Worm (Caenorhabditis elegans) whole organism, young adult: Measurements from ENCODE around the gene cyp-33C11.
A peak's percentile ranks its signal among the peaks of the same experiment; 100 is the strongest.

ENCODE experiments used
- B0019.2 ChIP-seq: fragments of 200-800 bp; sonication (Bioruptor generic); conservative IDR thresholded peaks from 2 replicates; pipeline ENCODE4 v1.3.6; 2022; ENCODE audit warnings: missing genetic modification reagents, missing genetic modification characterization, missing compliant biosample characterization
- B0336.3 ChIP-seq: fragments of 200-800 bp; sonication (Bioruptor generic); IDR thresholded peaks from 2 replicates; pipeline ENCODE4 v1.3.6; 2022; ENCODE audit warnings: missing genetic modification characterization, missing compliant biosample characterization
- C17E4.6 ChIP-seq: fragments of 200-800 bp; sonication (Bioruptor generic); IDR thresholded peaks from 2 replicates; pipeline ENCODE4 v1.3.6; 2022; ENCODE audit warnings: missing genetic modification reagents, missing genetic modification characterization, missing compliant biosample characterization
- D2030.7 ChIP-seq: fragments of 200-800 bp; sonication (Bioruptor generic); IDR thresholded peaks from 2 replicates; pipeline ENCODE4 v1.3.6; 2022; ENCODE audit warnings: missing genetic modification reagents, missing genetic modification characterization, missing compliant biosample characterization
- F33H1.4 ChIP-seq: fragments of 200-800 bp; sonication (Bioruptor generic); IDR thresholded peaks from 2 replicates; pipeline ENCODE4 v1.3.6; 2022; ENCODE audit warnings: missing genetic modification reagents, missing genetic modification characterization, missing compliant biosample characterization
- F39B2.1 ChIP-seq: fragments of 200-800 bp; sonication (Bioruptor generic); IDR thresholded peaks from 2 replicates; pipeline ENCODE4 v1.3.6; 2022; ENCODE audit warnings: missing genetic modification reagents, missing genetic modification characterization, missing compliant biosample characterization
- F49E8.2 ChIP-seq: sonication (generic microtip); optimal IDR thresholded peaks from 3 replicates; lab custom pipeline; 2017; ENCODE audit warnings: missing genetic modification characterization, mild to moderate bottlenecking, missing compliant biosample characterization, antibody characterized with exemption, moderate library complexity; ENCODE audit not compliant: insufficient read depth
- F52B5.7 ChIP-seq: sonication (generic microtip); optimal IDR thresholded peaks from 2 replicates; lab custom pipeline; 2016; ENCODE audit warnings: mild to moderate bottlenecking, missing genetic modification characterization, missing compliant biosample characterization
- F57A8.1 ChIP-seq: fragments of 200-800 bp; sonication (Bioruptor generic); optimal IDR thresholded peaks from 2 replicates; lab custom pipeline; 2018; ENCODE audit warnings: mild to moderate bottlenecking, missing genetic modification characterization, moderate library complexity, missing compliant biosample characterization
- K11D2.4 ChIP-seq: fragments of 200-800 bp; sonication (Bioruptor generic); IDR thresholded peaks from 2 replicates; pipeline ENCODE4 v1.3.6; 2022; ENCODE audit warnings: missing genetic modification reagents, missing genetic modification characterization, missing compliant biosample characterization
- K12H6.12 ChIP-seq: fragments of 200-800 bp; sonication (Bioruptor generic); optimal IDR thresholded peaks from 2 replicates; lab custom pipeline; 2018; ENCODE audit warnings: mild to moderate bottlenecking, missing genetic modification characterization, missing compliant biosample characterization
- ZK185.1 ChIP-seq: sonication (generic microtip); optimal IDR thresholded peaks from 2 replicates; lab custom pipeline; 2016; ENCODE audit warnings: mild to moderate bottlenecking, missing genetic modification characterization, missing compliant biosample characterization; ENCODE audit not compliant: poor library complexity, severe bottlenecking
- aptf-3 ChIP-seq: fragments of 200-800 bp; sonication (Bioruptor generic); IDR thresholded peaks from 2 replicates; pipeline ENCODE4 v1.3.6; 2022; ENCODE audit warnings: missing genetic modification characterization, missing compliant biosample characterization
- ccch-3 ChIP-seq: fragments of 200-800 bp; sonication (Bioruptor generic); optimal IDR thresholded peaks from 2 replicates; lab custom pipeline; 2018; ENCODE audit warnings: mild to moderate bottlenecking, missing genetic modification characterization, missing compliant biosample characterization
- ceh-58 ChIP-seq: fragments of 200-800 bp; sonication (Bioruptor generic); IDR thresholded peaks from 2 replicates; pipeline ENCODE4 v1.3.6; 2022; ENCODE audit warnings: missing genetic modification characterization, missing compliant biosample characterization
- ceh-79 ChIP-seq: sonication (generic microtip); optimal IDR thresholded peaks from 2 replicates; lab custom pipeline; 2017; ENCODE audit warnings: mild to moderate bottlenecking, missing genetic modification characterization, missing compliant biosample characterization
- ceh-91 ChIP-seq: fragments of 200-800 bp; sonication (Bioruptor generic); IDR thresholded peaks from 2 replicates; pipeline ENCODE4 v1.3.6; 2022; ENCODE audit warnings: missing genetic modification reagents, missing genetic modification characterization, missing compliant biosample characterization
- chd-7 ChIP-seq: sonication (generic microtip); optimal IDR thresholded peaks from 2 replicates; lab custom pipeline; 2016; ENCODE audit warnings: mild to moderate bottlenecking, missing genetic modification characterization, moderate library complexity, missing compliant biosample characterization
- dox-1 ChIP-seq: fragments of 200-800 bp; sonication (Bioruptor generic); IDR thresholded peaks from 2 replicates; pipeline ENCODE4 v1.3.6; 2022; ENCODE audit warnings: missing genetic modification reagents, missing genetic modification characterization, missing compliant biosample characterization
- efl-1 ChIP-seq: fragments of 150-350 bp; optimal IDR thresholded peaks from 2 replicates; lab custom pipeline; 2014; ENCODE audit warnings: missing biosample characterization, missing genetic modification reagents, missing genetic modification characterization
- egl-18 ChIP-seq: fragments of 200-800 bp; sonication (Bioruptor generic); IDR thresholded peaks from 2 replicates; pipeline ENCODE4 v1.3.6; 2022; ENCODE audit warnings: missing genetic modification reagents, missing genetic modification characterization, missing compliant biosample characterization
- egrh-3 ChIP-seq: fragments of 200-800 bp; sonication (Bioruptor generic); IDR thresholded peaks from 2 replicates; pipeline ENCODE4 v1.3.6; 2022; ENCODE audit warnings: missing genetic modification reagents, missing genetic modification characterization, missing compliant biosample characterization
- ekl-4 ChIP-seq: fragments of 200-800 bp; sonication (Bioruptor generic); IDR thresholded peaks from 2 replicates; pipeline ENCODE4 v1.3.6; 2022; ENCODE audit warnings: missing genetic modification reagents, missing genetic modification characterization, missing compliant biosample characterization
- ets-4 ChIP-seq: fragments of 200-800 bp; sonication (Bioruptor generic); optimal IDR thresholded peaks from 2 replicates; lab custom pipeline; 2018; ENCODE audit warnings: mild to moderate bottlenecking, missing genetic modification characterization, missing compliant biosample characterization
- gei-17 ChIP-seq: fragments of 200-800 bp; sonication (Bioruptor generic); optimal IDR thresholded peaks from 2 replicates; lab custom pipeline; 2018; ENCODE audit warnings: mild to moderate bottlenecking, missing genetic modification characterization, missing compliant biosample characterization
- hlh-12 ChIP-seq: sonication (generic microtip); optimal IDR thresholded peaks from 2 replicates; lab custom pipeline; 2016; ENCODE audit warnings: missing genetic modification characterization, missing compliant biosample characterization
- hmg-1.2 ChIP-seq: fragments of 200-800 bp; sonication (Bioruptor generic); IDR thresholded peaks from 2 replicates; pipeline ENCODE4 v1.3.6; 2022; ENCODE audit warnings: missing genetic modification reagents, missing genetic modification characterization, missing compliant biosample characterization
- let-607 ChIP-seq, 2 experiments: fragments of 200-800 bp in 1 of 2; sonication (Bioruptor generic) in 1 of 2; sonication (generic microtip) in 1 of 2; optimal IDR thresholded peaks; 2 replicates each; lab custom pipeline; 2016 to 2018; ENCODE audit warnings: mild to moderate bottlenecking in 2 of 2, missing compliant biosample characterization in 2 of 2, missing genetic modification characterization in 2 of 2, moderate library complexity in 2 of 2, missing genotype in 1 of 2
- lin-26 ChIP-seq: fragments of 200-800 bp; sonication (Bioruptor generic); IDR thresholded peaks from 2 replicates; pipeline ENCODE4 v1.3.6; 2022; ENCODE audit warnings: missing genetic modification reagents, missing genetic modification characterization, missing compliant biosample characterization
- lin-35 ChIP-seq, 3 experiments: fragments of 150-350 bp in 2 of 3; sonication (generic microtip) in 1 of 3; optimal IDR thresholded peaks; 2 replicates each; lab custom pipeline; 2014 to 2018; ENCODE audit warnings: missing biosample characterization in 3 of 3, missing genetic modification characterization in 3 of 3, missing genetic modification reagents in 3 of 3
- lsy-27 ChIP-seq: sonication (generic microtip); optimal IDR thresholded peaks from 2 replicates; lab custom pipeline; 2017; ENCODE audit warnings: missing genetic modification characterization, mild to moderate bottlenecking, missing compliant biosample characterization, antibody characterized with exemption, missing genotype, borderline replicate concordance; ENCODE audit not compliant: insufficient read depth
- mel-28 ChIP-seq: sonication (generic microtip); optimal IDR thresholded peaks from 2 replicates; lab custom pipeline; 2016; ENCODE audit warnings: borderline replicate concordance, mild to moderate bottlenecking, missing genetic modification characterization, missing compliant biosample characterization
- mxl-1 ChIP-seq: sonication (generic microtip); optimal IDR thresholded peaks from 2 replicates; lab custom pipeline; 2016; ENCODE audit warnings: missing genetic modification characterization, missing compliant biosample characterization
- nfya-2 ChIP-seq: fragments of 200-800 bp; sonication (Bioruptor generic); IDR thresholded peaks from 2 replicates; pipeline ENCODE4 v1.3.6; 2022; ENCODE audit warnings: missing genetic modification reagents, missing genetic modification characterization, missing compliant biosample characterization
- nhr-179 ChIP-seq: sonication (generic microtip); optimal IDR thresholded peaks from 2 replicates; lab custom pipeline; 2016; ENCODE audit warnings: mild to moderate bottlenecking, missing genetic modification characterization, missing compliant biosample characterization
- nhr-27 ChIP-seq: fragments of 200-800 bp; sonication (Bioruptor generic); optimal IDR thresholded peaks from 2 replicates; lab custom pipeline; 2018; ENCODE audit warnings: mild to moderate bottlenecking, missing genetic modification characterization, moderate library complexity, missing compliant biosample characterization
- nhr-80 ChIP-seq: sonication (generic microtip); optimal IDR thresholded peaks from 2 replicates; lab custom pipeline; 2016; ENCODE audit warnings: missing genetic modification characterization, missing compliant biosample characterization
- rcor-1 ChIP-seq: fragments of 200-800 bp; sonication (Bioruptor generic); IDR thresholded peaks from 2 replicates; pipeline ENCODE4 v1.3.6; 2022; ENCODE audit warnings: missing genetic modification reagents, missing genetic modification characterization, missing compliant biosample characterization
- snpc-1.1 ChIP-seq: sonication (generic microtip); optimal IDR thresholded peaks from 2 replicates; lab custom pipeline; 2017; ENCODE audit warnings: missing genetic modification characterization, mild to moderate bottlenecking, missing compliant biosample characterization, antibody characterized with exemption, moderate library complexity, missing genotype, missing genetic modification reagents; ENCODE audit not compliant: insufficient read depth
- snpc-3.4 ChIP-seq: sonication (generic microtip); optimal IDR thresholded peaks from 2 replicates; lab custom pipeline; 2017; ENCODE audit warnings: missing genetic modification characterization, mild to moderate bottlenecking, missing compliant biosample characterization, antibody characterized with exemption, moderate library complexity, missing genotype, missing genetic modification reagents
- snpc-4 ChIP-seq, 5 experiments: fragments of 150-350 bp in 1 of 5; sonication (generic microtip) in 4 of 5; optimal IDR thresholded peaks; 2 replicates each; lab custom pipeline; 2014 to 2018; ENCODE audit warnings: missing genetic modification characterization in 5 of 5, missing biosample characterization in 3 of 5, antibody characterized with exemption in 2 of 5, mild to moderate bottlenecking in 2 of 5, missing compliant biosample characterization in 2 of 5, missing genotype in 2 of 5, moderate library complexity in 2 of 5, missing genetic modification reagents in 1 of 5
- sptf-2 ChIP-seq: fragments of 200-800 bp; sonication (Bioruptor generic); optimal IDR thresholded peaks from 2 replicates; lab custom pipeline; 2018; ENCODE audit warnings: mild to moderate bottlenecking, missing genetic modification characterization, missing compliant biosample characterization
- zim-3 ChIP-seq: sonication (generic microtip); optimal IDR thresholded peaks from 2 replicates; lab custom pipeline; 2017; ENCODE audit warnings: mild to moderate bottlenecking, missing genetic modification characterization, moderate library complexity, missing compliant biosample characterization
- ztf-18 ChIP-seq: sonication (generic microtip); optimal IDR thresholded peaks from 2 replicates; lab custom pipeline; 2016; ENCODE audit warnings: missing genotype, mild to moderate bottlenecking, missing genetic modification characterization, missing compliant biosample characterization
- ztf-22 ChIP-seq: fragments of 200-800 bp; sonication (Bioruptor generic); optimal IDR thresholded peaks from 2 replicates; lab custom pipeline; 2018; ENCODE audit warnings: mild to moderate bottlenecking, missing genetic modification characterization, moderate library complexity, missing compliant biosample characterization
- ztf-26 ChIP-seq: sonication (generic microtip); optimal IDR thresholded peaks from 2 replicates; lab custom pipeline; 2017; ENCODE audit warnings: missing genetic modification characterization, missing compliant biosample characterization

Gene cyp-33C11

DNA sequence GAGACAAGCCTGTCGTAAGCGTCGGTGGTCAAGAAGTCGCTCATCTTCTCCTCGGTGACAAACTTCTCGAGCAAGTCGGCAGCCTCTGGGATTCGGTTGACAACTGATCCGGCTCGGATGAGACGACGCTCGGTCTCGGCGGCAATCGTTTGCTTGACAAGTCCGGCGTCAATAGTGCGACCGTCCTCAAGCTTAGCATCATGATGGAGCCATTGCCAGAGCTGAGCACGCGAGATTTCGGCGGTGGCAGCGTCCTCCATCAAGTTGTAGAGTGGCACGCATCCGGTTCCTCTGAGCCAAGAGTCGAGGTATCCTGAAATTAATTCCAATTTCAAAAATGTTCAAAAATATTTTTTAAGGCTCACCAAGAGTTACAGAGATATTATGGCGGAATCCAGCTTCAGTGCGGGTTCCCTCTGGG is 11.7 kb upstream of the cyp-33C11 start (continued):
- TF ChIP-seq ceh-91 (GFP tag; lab: Robert Waterston, UW) (no peak), ZK185.1 (no peak), ztf-18 (no peak), egl-18 (GFP tag; lab: Robert Waterston, UW) (no peak), B0336.3 (GFP tag; lab: Robert Waterston, UW) (peak; percentile 6), hmg-1.2 (GFP tag; lab: Robert Waterston, UW) (no peak), lin-35 (GFP tag; optimal IDR thresholded peaks at IDR 0.05; lab: Kevin White, UChicago) (peak in 1 of 3 experiments; percentile 43), hlh-12 (tag; lab: Kevin White, UChicago) (no peak), ccch-3 (GFP tag; lab: Kevin White, UChicago) (peak; percentile 28), F33H1.4 (no peak), mel-28 (no peak), ceh-79 (tag; lab: Kevin White, UChicago) (no peak), zim-3 (peak; percentile 54), F39B2.1 (GFP tag; lab: Robert Waterston, UW) (no peak), gei-17 (GFP tag; lab: Kevin White, UChicago) (no peak), ets-4 (GFP tag; lab: Kevin White, UChicago) (no peak), rcor-1 (GFP tag; lab: Robert Waterston, UW) (no peak), lsy-27 (tag; lab: Kevin White, UChicago) (no peak), mxl-1 (tag; lab: Kevin White, UChicago) (no peak), let-607 (tag; optimal IDR thresholded peaks at IDR 0.05; lab: Kevin White, UChicago) (no peak), snpc-4 (GFP tag; optimal IDR thresholded peaks at IDR 0.05; lab: Kevin White, UChicago) (no peak), snpc-4 (tag; optimal IDR thresholded peaks at IDR 0.05; lab: Kevin White, UChicago) (no peak), egrh-3 (GFP tag; lab: Robert Waterston, UW) (peak; percentile 62; the same call in 1 of the 2 replicates), snpc-3.4 (peak; percentile 22)

DNA sequence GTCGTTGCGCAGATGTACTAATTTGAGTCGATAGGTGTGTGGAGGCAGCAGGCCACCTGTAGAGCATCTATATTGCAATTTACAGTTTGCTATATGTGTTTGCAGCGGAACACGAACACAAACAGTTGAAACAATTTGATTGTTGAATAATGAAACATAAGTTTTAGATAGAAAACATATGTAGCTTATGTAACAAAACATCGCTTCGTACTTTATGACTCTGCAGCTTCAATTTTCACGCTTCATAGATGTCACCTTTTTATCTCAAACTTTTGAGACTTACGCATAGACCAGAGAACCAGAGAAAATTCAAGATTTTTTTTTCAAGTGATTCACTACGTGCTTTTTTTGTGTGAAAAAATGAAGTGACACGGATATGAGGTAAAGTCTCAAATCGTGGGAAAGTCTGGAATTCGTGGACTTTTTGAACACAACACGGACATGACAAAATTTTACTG is 11.1 kb upstream of the cyp-33C11 start, which contains the start of gene fbxb-72:
TSS of gene fbxb-72 (minus strand) at position 58 of the 458 bp plus-strand sequence.
- TF ChIP-seq K11D2.4 (GFP tag; lab: Robert Waterston, UW): peak; percentile 78
- peak in 1 of 3 experiments; percentile 77 for TF ChIP-seq lin-35 (GFP tag; optimal IDR thresholded peaks at IDR 0.05; lab: Kevin White, UChicago)
- peak; percentile 41 for TF ChIP-seq F57A8.1 (GFP tag; lab: Kevin White, UChicago)
- no peak for TF ChIP-seq mel-28
- peak; percentile 32; the same call in 1 of the 2 replicates for TF ChIP-seq lin-26 (GFP tag; lab: Robert Waterston, UW)
- no peak for TF ChIP-seq egl-18 (GFP tag; lab: Robert Waterston, UW)
- TF ChIP-seq dox-1 (GFP tag; lab: Robert Waterston, UW): no peak
- no peak for TF ChIP-seq snpc-4 (GFP tag; optimal IDR thresholded peaks at IDR 0.05; lab: Kevin White, UChicago)
- peak in 3 of 4 experiments; percentile 1 to 41 (median 34) for TF ChIP-seq snpc-4 (tag; optimal IDR thresholded peaks at IDR 0.05; lab: Kevin White, UChicago)
- no peak for TF ChIP-seq sptf-2 (GFP tag; lab: Kevin White, UChicago)
- no peak for TF ChIP-seq nhr-179
- no peak for TF ChIP-seq B0019.2 (GFP tag; lab: Robert Waterston, UW)
- TF ChIP-seq nhr-80 (tag; lab: Kevin White, UChicago): peak; percentile 39
- peak; percentile 84 for TF ChIP-seq F52B5.7
- TF ChIP-seq ekl-4: no peak
- TF ChIP-seq D2030.7 (GFP tag; lab: Robert Waterston, UW): no peak
- peak; percentile 68 for TF ChIP-seq ztf-26
- no peak for TF ChIP-seq snpc-1.1 (tag; lab: Kevin White, UChicago)
- TF ChIP-seq C17E4.6: no peak
- TF ChIP-seq efl-1 (GFP tag; lab: Kevin White, UChicago): no peak
- TF ChIP-seq chd-7 (tag; lab: Kevin White, UChicago): peak; percentile 77
- no peak for TF ChIP-seq lsy-27 (tag; lab: Kevin White, UChicago)
- TF ChIP-seq ceh-58: no peak
- peak; percentile 53 for TF ChIP-seq K12H6.12 (tag; lab: Kevin White, UChicago)
- no peak for TF ChIP-seq nfya-2
- TF ChIP-seq aptf-3 (GFP tag; lab: Robert Waterston, UW): no peak
- TF ChIP-seq F49E8.2: no peak
- TF ChIP-seq ztf-22 (GFP tag; lab: Kevin White, UChicago): peak; percentile 65
- peak; percentile 5 for TF ChIP-seq nhr-27 (tag; lab: Kevin White, UChicago)
